Fruit fly (Drosophila melanogaster) whole organism, embryonic: Measurements from ENCODE around the gene CG17786.

Source experiments
- Atf-2 ChIP-seq: fragments of 200-800 bp; sonication (Bioruptor generic); optimal IDR thresholded peaks from 2 replicates; lab custom pipeline; 2016; ENCODE audit warnings: missing biosample characterization, missing genetic modification characterization
- Blimp-1 ChIP-seq: fragments of 200-800 bp; sonication (Bioruptor generic); optimal IDR thresholded peaks from 3 replicates; lab custom pipeline; 2018; ENCODE audit warnings: missing biosample characterization, missing genetic modification characterization, mild to moderate bottlenecking, moderate library complexity, missing genetic modification reagents
- CG10321 ChIP-seq: fragments of 200-800 bp; sonication (Bioruptor generic); IDR thresholded peaks from 2 replicates; pipeline ENCODE4 v1.3.6; 2022; ENCODE audit warnings: missing biosample characterization, missing genetic modification characterization
- CG11696 ChIP-seq: fragments of 200-800 bp; sonication (Bioruptor generic); IDR thresholded peaks from 2 replicates; pipeline ENCODE4 v1.3.6; 2022; ENCODE audit warnings: missing biosample characterization, missing genetic modification characterization
- CG12155 ChIP-seq: fragments of 200-800 bp; sonication (Bioruptor generic); optimal IDR thresholded peaks from 3 replicates; lab custom pipeline; 2016; ENCODE audit warnings: missing biosample characterization, missing genetic modification characterization
- CG12744 ChIP-seq: fragments of 200-800 bp; sonication (Bioruptor generic); optimal IDR thresholded peaks from 2 replicates; lab custom pipeline; 2016; ENCODE audit warnings: missing biosample characterization, missing genetic modification characterization
- CG14710 ChIP-seq: fragments of 200-800 bp; sonication (Bioruptor generic); optimal IDR thresholded peaks from 3 replicates; lab custom pipeline; 2019; ENCODE audit warnings: missing biosample characterization, mild to moderate bottlenecking, missing genetic modification characterization, moderate library complexity
- CG15514 ChIP-seq: fragments of 200-800 bp; sonication (Bioruptor generic); optimal IDR thresholded peaks from 3 replicates; lab custom pipeline; 2017; ENCODE audit warnings: missing biosample characterization, missing genetic modification characterization, mild to moderate bottlenecking, moderate library complexity, missing genetic modification reagents
- CG1792 ChIP-seq: fragments of 200-800 bp; sonication (Bioruptor generic); optimal IDR thresholded peaks from 2 replicates; lab custom pipeline; 2016; ENCODE audit warnings: missing biosample characterization, missing genetic modification characterization
- CG18011 ChIP-seq: fragments of 200-800 bp; sonication (Bioruptor generic); optimal IDR thresholded peaks from 2 replicates; lab custom pipeline; 2017; ENCODE audit warnings: missing biosample characterization, missing genetic modification characterization, mild to moderate bottlenecking, moderate library complexity, missing genotype
- CG2120 ChIP-seq: fragments of 200-800 bp; sonication (Bioruptor generic); optimal IDR thresholded peaks from 3 replicates; lab custom pipeline; 2016; ENCODE audit warnings: missing biosample characterization, missing genetic modification characterization
- CG30403 ChIP-seq: fragments of 200-800 bp; sonication (Bioruptor generic); optimal IDR thresholded peaks from 3 replicates; lab custom pipeline; 2016; ENCODE audit warnings: missing biosample characterization, missing genetic modification characterization
- CG31441 ChIP-seq: fragments of 200-800 bp; sonication (Bioruptor generic); IDR thresholded peaks from 2 replicates; pipeline ENCODE4 v1.3.6; 2022; ENCODE audit warnings: missing biosample characterization, missing genetic modification characterization
- CG34376 ChIP-seq: fragments of 200-800 bp; sonication (Bioruptor generic); optimal IDR thresholded peaks from 2 replicates; lab custom pipeline; 2018; ENCODE audit warnings: missing biosample characterization, mild to moderate bottlenecking, missing genetic modification characterization
- CG3838 ChIP-seq: fragments of 200-800 bp; sonication (Bioruptor generic); optimal IDR thresholded peaks from 3 replicates; lab custom pipeline; 2016; ENCODE audit warnings: missing biosample characterization, missing genetic modification characterization
- CG4328 ChIP-seq: fragments of 200-800 bp; sonication (Bioruptor generic); optimal IDR thresholded peaks from 3 replicates; lab custom pipeline; 2017; ENCODE audit warnings: missing biosample characterization, missing genetic modification reagents, missing genetic modification characterization
- CG4617 ChIP-seq: fragments of 200-800 bp; sonication (Bioruptor generic); optimal IDR thresholded peaks from 3 replicates; lab custom pipeline; 2016; ENCODE audit warnings: missing biosample characterization, missing genetic modification characterization, borderline replicate concordance
- CG4730 ChIP-seq: fragments of 200-800 bp; sonication (Bioruptor generic); IDR thresholded peaks from 2 replicates; pipeline ENCODE4 v1.3.6; 2022; ENCODE audit warnings: missing biosample characterization, missing genetic modification characterization
- CG4820 ChIP-seq: fragments of 200-800 bp; sonication (Bioruptor generic); optimal IDR thresholded peaks from 3 replicates; lab custom pipeline; 2016; ENCODE audit warnings: missing biosample characterization, missing genetic modification characterization
- CG6765 ChIP-seq: fragments of 200-800 bp; sonication (Bioruptor generic); optimal IDR thresholded peaks from 3 replicates; lab custom pipeline; 2017; ENCODE audit warnings: missing biosample characterization, mild to moderate bottlenecking, missing genetic modification characterization
- CG8359 ChIP-seq: fragments of 200-800 bp; sonication (Bioruptor generic); optimal IDR thresholded peaks from 2 replicates; lab custom pipeline; 2017; ENCODE audit warnings: missing biosample characterization, mild to moderate bottlenecking, missing genetic modification characterization, borderline replicate concordance
- CG8478 ChIP-seq: fragments of >200 bp; optimal IDR thresholded peaks from 2 replicates; lab custom pipeline; 2018
- CG9797 ChIP-seq: fragments of 200-800 bp; sonication (Bioruptor generic); optimal IDR thresholded peaks from 3 replicates; lab custom pipeline; 2018; ENCODE audit warnings: missing biosample characterization, mild to moderate bottlenecking, missing genetic modification characterization
- CrebB ChIP-seq: fragments of 200-800 bp; sonication (Bioruptor generic); optimal IDR thresholded peaks from 3 replicates; lab custom pipeline; 2018; ENCODE audit warnings: missing biosample characterization, mild to moderate bottlenecking, missing genetic modification characterization
- HLH3B ChIP-seq: fragments of 200-800 bp; sonication (Bioruptor generic); IDR thresholded peaks from 2 replicates; pipeline ENCODE4 v1.3.6; 2022; ENCODE audit warnings: missing biosample characterization, missing genetic modification characterization
- Hr39 ChIP-seq: fragments of >200 bp; optimal IDR thresholded peaks from 2 replicates; lab custom pipeline; 2017
- MESR4 ChIP-seq: fragments of 200-800 bp; sonication (Bioruptor generic); optimal IDR thresholded peaks from 2 replicates; lab custom pipeline; 2018; ENCODE audit warnings: missing biosample characterization, mild to moderate bottlenecking, missing genetic modification characterization, moderate library complexity
- NC2β ChIP-seq: fragments of 200-800 bp; sonication (Bioruptor generic); optimal IDR thresholded peaks from 2 replicates; lab custom pipeline; 2016; ENCODE audit warnings: missing biosample characterization, missing genetic modification characterization
- Poxn ChIP-seq: fragments of 200-800 bp; sonication (Bioruptor generic); IDR thresholded peaks from 2 replicates; pipeline ENCODE4 v1.3.6; 2022; ENCODE audit warnings: missing biosample characterization, missing genetic modification characterization
- Ravus ChIP-seq: fragments of 200-800 bp; sonication (Bioruptor generic); IDR thresholded peaks from 2 replicates; pipeline ENCODE4 v1.3.6; 2022; ENCODE audit warnings: missing biosample characterization, missing genetic modification characterization
- Sry-δ ChIP-seq: fragments of 200-800 bp; sonication (Bioruptor generic); optimal IDR thresholded peaks from 2 replicates; lab custom pipeline; 2016; ENCODE audit warnings: missing biosample characterization, missing genetic modification characterization
- Tbp ChIP-seq: fragments of >200 bp; optimal IDR thresholded peaks from 2 replicates; lab custom pipeline; 2018; ENCODE audit warnings: missing biosample characterization, missing genetic modification characterization
- ac ChIP-seq: fragments of 200-800 bp; sonication (Bioruptor generic); optimal IDR thresholded peaks from 3 replicates; lab custom pipeline; 2017; ENCODE audit warnings: missing biosample characterization, mild to moderate bottlenecking, missing genetic modification characterization
- ap ChIP-seq: fragments of 200-800 bp; sonication (Bioruptor generic); IDR thresholded peaks from 2 replicates; pipeline ENCODE4 v1.3.6; 2022; ENCODE audit warnings: missing biosample characterization, missing genetic modification characterization
- ara ChIP-seq: fragments of 200-800 bp; sonication (Bioruptor generic); IDR thresholded peaks from 2 replicates; pipeline ENCODE4 v1.3.6; 2022; ENCODE audit warnings: missing biosample characterization, missing genetic modification characterization
- ato ChIP-seq: fragments of 200-800 bp; sonication (Bioruptor generic); IDR thresholded peaks from 2 replicates; pipeline ENCODE4 v1.3.6; 2022; ENCODE audit warnings: missing biosample characterization, missing genetic modification characterization; ENCODE audit not compliant: partially characterized antibody
- bcd ChIP-seq: fragments of 200-800 bp; sonication (Bioruptor generic); optimal IDR thresholded peaks from 2 replicates; lab custom pipeline; 2017; ENCODE audit warnings: missing biosample characterization, mild to moderate bottlenecking, missing genetic modification characterization
- dimm ChIP-seq: fragments of 200-800 bp; sonication (Bioruptor generic); IDR thresholded peaks from 2 replicates; pipeline ENCODE4 v1.3.6; 2022; ENCODE audit warnings: missing biosample characterization, missing genetic modification characterization
- dmrt99B ChIP-seq: fragments of 200-800 bp; sonication (Bioruptor generic); optimal IDR thresholded peaks from 2 replicates; lab custom pipeline; 2018; ENCODE audit warnings: missing biosample characterization, mild to moderate bottlenecking, missing genetic modification characterization, moderate library complexity
- eyg ChIP-seq: fragments of 200-800 bp; sonication (Bioruptor generic); optimal IDR thresholded peaks from 3 replicates; lab custom pipeline; 2016; ENCODE audit warnings: missing biosample characterization, missing genetic modification characterization
- lov ChIP-seq, 2 experiments: fragments of 200-800 bp in 1 of 2; fragments of >200 bp in 1 of 2; sonication (Bioruptor generic) in 1 of 2; IDR thresholded peaks in 1 of 2; optimal IDR thresholded peaks in 1 of 2; 2 replicates in 1 of 2; 3 replicates in 1 of 2; pipeline versions ENCODE4 v1.3.6 to Lab custom; 2017 to 2022; ENCODE audit warnings: missing biosample characterization in 1 of 2, missing genetic modification characterization in 1 of 2
- mirr ChIP-seq: fragments of 200-800 bp; sonication (Bioruptor generic); optimal IDR thresholded peaks from 3 replicates; lab custom pipeline; 2018; ENCODE audit warnings: missing biosample characterization, mild to moderate bottlenecking, missing genetic modification characterization
- nmo ChIP-seq: fragments of 200-800 bp; sonication (Bioruptor generic); optimal IDR thresholded peaks from 2 replicates; lab custom pipeline; 2018; ENCODE audit warnings: missing biosample characterization, mild to moderate bottlenecking, missing genetic modification characterization, moderate library complexity
- otp ChIP-seq: fragments of 200-800 bp; sonication (Bioruptor generic); IDR thresholded peaks from 3 replicates; pipeline ENCODE4, ENCODE4 v1.3.6; 2022; ENCODE audit warnings: missing biosample characterization, missing genetic modification characterization
- pum ChIP-seq: fragments of 200-800 bp; sonication (Bioruptor generic); optimal IDR thresholded peaks from 2 replicates; lab custom pipeline; 2016; ENCODE audit warnings: missing biosample characterization, missing genetic modification characterization
- stwl ChIP-seq: fragments of 200-800 bp; sonication (Bioruptor generic); optimal IDR thresholded peaks from 3 replicates; lab custom pipeline; 2018; ENCODE audit warnings: missing biosample characterization, mild to moderate bottlenecking, missing genetic modification characterization, moderate library complexity
- tll ChIP-seq, 2 experiments: fragments of 200-800 bp in 1 of 2; fragments of >200 bp in 1 of 2; sonication (Bioruptor generic) in 1 of 2; optimal IDR thresholded peaks; 2 replicates each; lab custom pipeline; 2017 to 2019; ENCODE audit warnings: missing biosample characterization in 2 of 2, missing genetic modification characterization in 2 of 2, mild to moderate bottlenecking in 1 of 2, moderate library complexity in 1 of 2
- twi ChIP-seq: fragments of 200-800 bp; optimal IDR thresholded peaks from 2 replicates; lab custom pipeline; 2019; ENCODE audit warnings: missing biosample characterization, mild to moderate bottlenecking, missing genetic modification characterization, moderate library complexity
- tx ChIP-seq: fragments of 200-800 bp; sonication (Bioruptor generic); optimal IDR thresholded peaks from 2 replicates; lab custom pipeline; 2016; ENCODE audit warnings: missing biosample characterization, missing genetic modification characterization

CG17786 gene

DNA sequence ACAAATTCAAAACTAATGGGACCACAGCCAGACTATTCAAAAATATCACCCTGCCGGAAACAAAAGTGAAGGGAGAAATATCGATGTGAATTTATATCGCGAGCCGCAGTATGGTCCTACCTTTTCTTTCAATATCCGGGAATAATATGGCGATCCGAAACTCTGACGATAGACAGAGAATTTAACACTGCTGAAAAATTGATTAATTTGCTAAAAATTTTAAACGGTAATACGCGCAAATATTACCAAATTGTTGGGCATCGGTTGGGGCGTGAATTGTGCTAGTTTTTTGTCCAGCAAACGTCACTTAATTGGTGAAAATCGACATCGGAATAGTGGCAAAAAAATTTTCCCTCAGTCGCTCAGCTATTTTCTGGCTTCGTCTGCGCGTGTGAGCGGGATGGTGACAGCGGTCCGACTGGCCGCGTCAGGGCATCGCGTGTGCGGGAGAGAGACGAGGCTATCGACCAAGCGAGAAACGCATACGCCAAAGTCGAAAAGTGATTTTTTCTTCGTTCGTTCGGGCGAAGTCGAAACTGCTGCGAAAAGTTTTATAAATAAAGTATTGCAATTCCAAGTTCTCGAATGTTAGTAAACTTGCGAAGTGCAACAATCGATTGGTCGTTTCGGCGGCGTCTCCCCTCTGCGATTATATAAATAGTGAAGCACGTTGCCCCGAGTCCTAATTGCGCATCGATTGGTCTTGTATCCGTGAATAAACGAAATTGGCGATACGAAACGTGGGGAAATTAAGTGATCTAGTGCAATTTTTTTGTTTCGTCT lies 12.1 kb upstream of the CG17786 start, which contains the start of gene mask (continued):
- TF ChIP-seq CG6765, result peak; percentile 87
- TF ChIP-seq Atf-2 (GFP tag; lab: Kevin White, UChicago), result peak; percentile 61
- TF ChIP-seq twi (tag; lab: Kevin White, UChicago), result peak; percentile 51
- peak; percentile 91 for TF ChIP-seq otp
- peak; percentile 49 for TF ChIP-seq nmo (GFP tag; lab: Kevin White, UChicago)
- peak; percentile 37 for TF ChIP-seq CG8478 (lab: Kevin White, UChicago)
- peak; percentile 85 for TF ChIP-seq CrebB
- TF ChIP-seq tx (GFP tag; lab: Kevin White, UChicago), result peak; percentile 30
- TF ChIP-seq CG4328, result peak; percentile 83
- peak; percentile 87 for TF ChIP-seq CG34376 (GFP tag; lab: Kevin White, UChicago)
- TF ChIP-seq HLH3B, result peak; percentile 61
- TF ChIP-seq lov (optimal IDR thresholded peaks at IDR 0.05; lab: Kevin White, UChicago), result no peak
- TF ChIP-seq lov (GFP tag; IDR thresholded peaks at IDR 0.05; lab: Robert Waterston, UW), result peak; percentile 91
- TF ChIP-seq ac, result peak; percentile 55
- peak; percentile 74 for TF ChIP-seq CG4617 (GFP tag; lab: Kevin White, UChicago)
- TF ChIP-seq ap (GFP tag; lab: Robert Waterston, UW), result peak; percentile 69; the same call in 1 of the 2 replicates
- peak; percentile 77 for TF ChIP-seq CG14710 (tag; lab: Kevin White, UChicago)
- TF ChIP-seq CG1792 (GFP tag; lab: Kevin White, UChicago), result peak; percentile 0
- TF ChIP-seq CG31441 (GFP tag; lab: Robert Waterston, UW), result peak; percentile 68
- no peak for TF ChIP-seq Poxn
- peak; percentile 71 for TF ChIP-seq ara
- TF ChIP-seq Tbp, result no peak
- TF ChIP-seq stwl, result peak; percentile 59
- peak; percentile 1; the same call in 1 of the 2 replicates for TF ChIP-seq ato (GFP tag; lab: Robert Waterston, UW)
- 0 out of 2 replicates have a peak, but pooled peaks have one; percentile 42 for TF ChIP-seq dimm (GFP tag; lab: Robert Waterston, UW)
- peak; percentile 31 for TF ChIP-seq CG12155
- peak; percentile 47 for TF ChIP-seq CG8359 (GFP tag; lab: Kevin White, UChicago)
- TF ChIP-seq CG2120 (GFP tag; lab: Kevin White, UChicago), result peak; percentile 46
- peak; percentile 64 for TF ChIP-seq CG18011 (GFP tag; lab: Kevin White, UChicago)
- TF ChIP-seq NC2β (GFP tag; lab: Kevin White, UChicago), result peak; percentile 91
- peak; percentile 90 for TF ChIP-seq Sry-δ (GFP tag; lab: Kevin White, UChicago)
- TF ChIP-seq CG4820 (GFP tag; lab: Kevin White, UChicago), result peak; percentile 47
- TF ChIP-seq CG11696 (GFP tag; lab: Robert Waterston, UW), result peak; percentile 55; the same call in 1 of the 2 replicates
- no peak for TF ChIP-seq dmrt99B (tag; lab: Kevin White, UChicago)
- TF ChIP-seq Ravus (GFP tag; lab: Robert Waterston, UW), result no peak
- TF ChIP-seq pum (GFP tag; lab: Kevin White, UChicago), result peak; percentile 19
- TF ChIP-seq CG12744 (GFP tag; lab: Kevin White, UChicago), result peak; percentile 72
- no peak for TF ChIP-seq CG3838 (GFP tag; lab: Kevin White, UChicago)
- peak; percentile 70 for TF ChIP-seq CG30403 (GFP tag; lab: Kevin White, UChicago)
- TF ChIP-seq tll (GFP tag; optimal IDR thresholded peaks at IDR 0.05; lab: Kevin White, UChicago), result peak in 1 of 2 experiments; percentile 62
- TF ChIP-seq CG4730 (GFP tag; lab: Robert Waterston, UW), result 0 out of 2 replicates have a peak, but pooled peaks have one; percentile 7
- TF ChIP-seq CG15514 (GFP tag; lab: Kevin White, UChicago), result peak; percentile 76
- peak; percentile 96 for TF ChIP-seq CG10321 (GFP tag; lab: Robert Waterston, UW)
- no peak for TF ChIP-seq Hr39 (lab: Kevin White, UChicago)
- peak; percentile 10 for TF ChIP-seq Blimp-1 (GFP tag; lab: Kevin White, UChicago)
- TF ChIP-seq eyg (GFP tag; lab: Kevin White, UChicago), result peak; percentile 77
- TF ChIP-seq MESR4 (GFP tag; lab: Kevin White, UChicago), result peak; percentile 84
- peak; percentile 88 for TF ChIP-seq bcd (GFP tag; lab: Kevin White, UChicago)
- peak; percentile 94 for TF ChIP-seq mirr (GFP tag; lab: Kevin White, UChicago)
- TF ChIP-seq CG9797 (GFP tag; lab: Kevin White, UChicago), result peak; percentile 72
